Worm (Caenorhabditis elegans) whole organism, L3 larva: ENCODE results near the gene D1005.5.
"Not testable (repeated sequence)": the region's sequence is repeated elsewhere in the genome, so short reads cannot be mapped to it uniquely, and the experiment has no call there.

Source experiments
- egl-27 ChIP-seq: sonication (generic microtip); optimal IDR thresholded peaks from 4 replicates; lab custom pipeline; 2017; ENCODE audit warnings: missing biosample characterization, missing genetic modification reagents, missing genetic modification characterization
- elt-2 ChIP-seq: sonication (generic microtip); optimal IDR thresholded peaks from 2 replicates; lab custom pipeline; 2016; ENCODE audit warnings: missing genetic modification reagents, mild to moderate bottlenecking, missing genetic modification characterization, missing compliant biosample characterization
- fos-1 ChIP-seq: fragments of 150-350 bp; optimal IDR thresholded peaks from 2 replicates; lab custom pipeline; 2014; ENCODE audit warnings: missing biosample characterization, missing genetic modification characterization
- nhr-11 ChIP-seq: fragments of 150-350 bp; optimal IDR thresholded peaks from 2 replicates; lab custom pipeline; 2014; ENCODE audit warnings: missing biosample characterization, missing genetic modification characterization
- nhr-76 ChIP-seq: fragments of 150-350 bp; sonication (generic microtip); optimal IDR thresholded peaks from 5 replicates; lab custom pipeline; 2014; ENCODE audit warnings: missing biosample characterization, missing genetic modification characterization
- unc-62 ChIP-seq: fragments of 150-350 bp; sonication (generic microtip); optimal IDR thresholded peaks from 4 replicates; lab custom pipeline; 2014; ENCODE audit warnings: missing biosample characterization, missing genetic modification reagents, missing genetic modification characterization

ce11 chrX:1430707-1431106 is 42.1 kb downstream of the D1005.5 start, which contains the start of gene F19G12.1:
- TF ChIP-seq fos-1 (tag; lab: Kevin White, UChicago); egl-27; nhr-76; nhr-11 (tag; lab: Kevin White, UChicago); elt-2 (tag; lab: Kevin White, UChicago); unc-62: not testable (repeated sequence)
